Worm (Caenorhabditis elegans) whole organism, early embryonic: Measurements from ENCODE around the gene nape-1.

Experiments used
- B0310.2 ChIP-seq: sonication (generic microtip); optimal IDR thresholded peaks from 2 replicates; lab custom pipeline; 2016; ENCODE audit warnings: mild to moderate bottlenecking, missing genetic modification characterization, missing compliant biosample characterization
- F13C5.2 ChIP-seq: sonication (generic microtip); optimal IDR thresholded peaks from 2 replicates; lab custom pipeline; 2017; ENCODE audit warnings: mild to moderate bottlenecking, missing genetic modification characterization, inconsistent platforms, missing compliant biosample characterization
- aly-1 ChIP-seq: sonication (generic microtip); optimal IDR thresholded peaks from 2 replicates; lab custom pipeline; 2016; ENCODE audit warnings: missing genetic modification characterization, missing compliant biosample characterization
- ama-1 ChIP-seq: fragments of 150-350 bp; optimal IDR thresholded peaks from 2 replicates; lab custom pipeline; 2014
- ceh-36 ChIP-seq: sonication (generic microtip); optimal IDR thresholded peaks from 2 replicates; lab custom pipeline; 2016; ENCODE audit warnings: missing genetic modification characterization, inconsistent platforms, missing compliant biosample characterization
- ets-7 ChIP-seq: sonication (generic microtip); optimal IDR thresholded peaks from 2 replicates; lab custom pipeline; 2016; ENCODE audit warnings: missing genotype, missing genetic modification characterization, missing compliant biosample characterization
- flt-1 ChIP-seq: fragments of 200-800 bp; sonication (Bioruptor generic); IDR thresholded peaks from 2 replicates; pipeline ENCODE4 v1.3.6; 2022; ENCODE audit warnings: missing genetic modification characterization, missing compliant biosample characterization
- hmbx-1 ChIP-seq: sonication (generic microtip); optimal IDR thresholded peaks from 2 replicates; lab custom pipeline; 2016; ENCODE audit warnings: mild to moderate bottlenecking, missing genetic modification characterization, missing compliant biosample characterization
- hnd-1 ChIP-seq: sonication (generic microtip); optimal IDR thresholded peaks from 2 replicates; lab custom pipeline; 2016; ENCODE audit warnings: missing genetic modification characterization, missing compliant biosample characterization
- pes-1 ChIP-seq: fragments of 200-800 bp; sonication (Bioruptor generic); IDR thresholded peaks from 2 replicates; pipeline ENCODE4 v1.3.6; 2022; ENCODE audit warnings: missing genetic modification reagents, missing genetic modification characterization, missing compliant biosample characterization
- scrt-1 ChIP-seq: fragments of 200-800 bp; sonication (Bioruptor generic); IDR thresholded peaks from 2 replicates; pipeline ENCODE4 v1.3.6; 2022; ENCODE audit warnings: missing genetic modification characterization, missing compliant biosample characterization
- sea-1 ChIP-seq: fragments of 200-800 bp; sonication (Bioruptor generic); conservative IDR thresholded peaks from 2 replicates; pipeline ENCODE4 v1.3.6; 2022; ENCODE audit warnings: missing genetic modification characterization, missing compliant biosample characterization
- tbx-11 ChIP-seq: fragments of 200-800 bp; sonication (Bioruptor generic); IDR thresholded peaks from 2 replicates; pipeline ENCODE4 v1.3.6; 2022; ENCODE audit warnings: missing genetic modification characterization, missing compliant biosample characterization
- tbx-37 ChIP-seq: fragments of 200-800 bp; sonication (Bioruptor generic); conservative IDR thresholded peaks from 2 replicates; pipeline ENCODE4 v1.3.6; 2022; ENCODE audit warnings: missing genetic modification reagents, missing genetic modification characterization, missing compliant biosample characterization
- tra-4 ChIP-seq: sonication (generic microtip); optimal IDR thresholded peaks from 2 replicates; lab custom pipeline; 2017; ENCODE audit warnings: missing genetic modification characterization, missing compliant biosample characterization

nape-1 gene

ce11 chrIV:3700554-3700953, 40.1 kb downstream of the nape-1 start, which contains the start of gene Y37E11AL.9:
TSS of gene Y37E11AL.9 (minus strand) at chrIV:3700654.
- TF ChIP-seq flt-1 (GFP tag; lab: Robert Waterston, UW) (no peak), tbx-37 (GFP tag; lab: Robert Waterston, UW) (no peak)

DNA sequence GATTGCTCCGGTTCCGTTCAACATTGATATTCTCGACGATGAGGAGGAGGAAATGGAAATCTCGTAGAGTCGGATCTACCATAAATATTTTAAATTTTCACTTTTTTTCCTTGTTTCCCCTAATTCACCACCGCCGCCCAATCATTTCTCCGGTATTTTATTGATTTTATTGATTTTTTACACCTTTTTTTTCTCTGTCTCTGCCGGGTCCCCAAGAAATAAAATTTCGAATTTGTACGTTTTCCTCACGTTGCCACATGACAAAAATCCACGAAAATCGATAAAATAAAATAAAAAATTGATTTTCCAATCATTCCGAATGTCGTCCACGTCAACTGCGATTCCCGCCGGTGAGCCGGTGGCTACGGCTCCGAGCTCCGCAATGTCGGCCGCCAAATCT, 42.5 kb downstream of the nape-1 start, which contains the start of gene Y37E11AL.2:
TSS of gene Y37E11AL.2 (plus strand) at position 301 of the 400 bp plus-strand sequence.
- no peak for TF ChIP-seq tbx-11 (GFP tag; lab: Robert Waterston, UW)
- no peak for TF ChIP-seq F13C5.2 (tag; lab: Kevin White, UChicago)
- TF ChIP-seq pes-1: no peak
- TF ChIP-seq ceh-36 (tag; lab: Kevin White, UChicago): no peak
- TF ChIP-seq flt-1 (GFP tag; lab: Robert Waterston, UW): no peak
- no peak for TF ChIP-seq tbx-37 (GFP tag; lab: Robert Waterston, UW)

- TF ChIP-seq tbx-37 (GFP tag; lab: Robert Waterston, UW): no peak
- TF ChIP-seq pes-1: no peak
- TF ChIP-seq scrt-1 (GFP tag; lab: Robert Waterston, UW): no peak
- TF ChIP-seq B0310.2 (tag; lab: Kevin White, UChicago): no peak
- no peak for TF ChIP-seq hnd-1 (tag; lab: Kevin White, UChicago)
- no peak for TF ChIP-seq hmbx-1 (tag; lab: Kevin White, UChicago)
- TF ChIP-seq sea-1 (GFP tag; lab: Robert Waterston, UW): no peak
- no peak for TF ChIP-seq ceh-36 (tag; lab: Kevin White, UChicago)
- no peak for TF ChIP-seq F13C5.2 (tag; lab: Kevin White, UChicago)
- no peak for TF ChIP-seq flt-1 (GFP tag; lab: Robert Waterston, UW)
- no peak for TF ChIP-seq tra-4 (tag; lab: Kevin White, UChicago)
- no peak for TF ChIP-seq tbx-11 (GFP tag; lab: Robert Waterston, UW)
- no peak for TF ChIP-seq ets-7 (tag; lab: Kevin White, UChicago)
- no peak for TF ChIP-seq aly-1 (tag; lab: Kevin White, UChicago)
- TF ChIP-seq ama-1 (lab: Kevin White, UChicago): no peak
Observed at ce11 chrIV:3694638-3695037, 46.0 kb downstream of the nape-1 start, which contains the start of the genes taf-6.2 and Y37E11AL.3. TSS of gene taf-6.2 (minus strand) at chrIV:3694733. TSS of gene Y37E11AL.3 (plus strand) at chrIV:3694935.
